Fruit fly (Drosophila melanogaster) whole organism, embryonic: ENCODE measurements around the gene MED14.

Source experiments
- B-H1 ChIP-seq: fragments of 200-800 bp; sonication (Bioruptor generic); IDR thresholded peaks from 3 replicates; pipeline ENCODE4 v1.3.6; 2022; ENCODE audit warnings: missing biosample characterization, missing genetic modification characterization
- BEAF-32 ChIP-seq: fragments of 200-800 bp; sonication (Bioruptor generic); optimal IDR thresholded peaks from 3 replicates; lab custom pipeline; 2017; ENCODE audit warnings: missing biosample characterization, missing genetic modification characterization, mild to moderate bottlenecking, moderate library complexity, missing genetic modification reagents
- CG10366 ChIP-seq: fragments of 200-800 bp; sonication (Bioruptor generic); IDR thresholded peaks from 2 replicates; pipeline ENCODE4 v1.3.6; 2022; ENCODE audit warnings: missing biosample characterization, missing genetic modification characterization
- CG11093 ChIP-seq: fragments of 200-800 bp; sonication (Bioruptor generic); IDR thresholded peaks from 3 replicates; pipeline ENCODE4 v1.3.6; 2022; ENCODE audit warnings: missing biosample characterization, missing genetic modification characterization
- CG11456 ChIP-seq: fragments of 200-800 bp; sonication (Bioruptor generic); IDR thresholded peaks from 3 replicates; pipeline ENCODE4 v1.3.6; 2022; ENCODE audit warnings: missing biosample characterization, missing genetic modification characterization
- CG14014 ChIP-seq: fragments of 200-800 bp; sonication (Bioruptor generic); IDR thresholded peaks from 2 replicates; pipeline ENCODE4 v1.3.6; 2022; ENCODE audit warnings: missing biosample characterization, missing genetic modification characterization
- CG16813 ChIP-seq: fragments of 200-800 bp; sonication (Bioruptor generic); IDR thresholded peaks from 3 replicates; pipeline ENCODE4 v1.3.6; 2022; ENCODE audit warnings: missing biosample characterization, missing genetic modification characterization; ENCODE audit not compliant: partially characterized antibody
- CG16863 ChIP-seq: fragments of 200-800 bp; sonication (Bioruptor generic); optimal IDR thresholded peaks from 3 replicates; lab custom pipeline; 2016; ENCODE audit warnings: missing biosample characterization, missing genetic modification characterization
- CG17612 ChIP-seq: fragments of 200-800 bp; sonication (Bioruptor generic); IDR thresholded peaks from 2 replicates; pipeline ENCODE4 v1.3.6; 2022; ENCODE audit warnings: missing biosample characterization, missing genetic modification characterization
- CG18262 ChIP-seq: fragments of 200-800 bp; optimal IDR thresholded peaks from 3 replicates; lab custom pipeline; 2019; ENCODE audit warnings: missing biosample characterization, mild to moderate bottlenecking, missing genetic modification characterization, moderate library complexity
- CG2129 ChIP-seq: fragments of 200-800 bp; sonication (Bioruptor generic); IDR thresholded peaks from 2 replicates; pipeline ENCODE4 v1.3.6; 2022; ENCODE audit warnings: missing biosample characterization, missing genetic modification characterization; ENCODE audit not compliant: partially characterized antibody
- CG3281 ChIP-seq: fragments of 200-800 bp; sonication (Bioruptor generic); optimal IDR thresholded peaks from 3 replicates; lab custom pipeline; 2017; ENCODE audit warnings: missing biosample characterization, mild to moderate bottlenecking, missing genetic modification characterization
- CG3995 ChIP-seq: fragments of 200-800 bp; sonication (Bioruptor generic); optimal IDR thresholded peaks from 3 replicates; lab custom pipeline; 2016; ENCODE audit warnings: missing biosample characterization, missing genetic modification characterization
- CG43689 ChIP-seq: fragments of 200-800 bp; sonication (Bioruptor generic); IDR thresholded peaks from 2 replicates; pipeline ENCODE4 v1.3.6; 2022; ENCODE audit warnings: missing biosample characterization, missing genetic modification characterization
- CG4617 ChIP-seq: fragments of 200-800 bp; sonication (Bioruptor generic); optimal IDR thresholded peaks from 3 replicates; lab custom pipeline; 2016; ENCODE audit warnings: missing biosample characterization, missing genetic modification characterization, borderline replicate concordance
- CG4854 ChIP-seq: fragments of 200-800 bp; sonication (Bioruptor generic); optimal IDR thresholded peaks from 2 replicates; lab custom pipeline; 2016; ENCODE audit warnings: missing biosample characterization, missing genetic modification characterization, inconsistent platforms
- CG5180 ChIP-seq: fragments of 200-800 bp; sonication (Bioruptor generic); optimal IDR thresholded peaks from 3 replicates; lab custom pipeline; 2017; ENCODE audit warnings: missing biosample characterization, missing genetic modification characterization, mild to moderate bottlenecking, moderate library complexity, missing genetic modification reagents
- CG7271 ChIP-seq: fragments of 200-800 bp; sonication (Bioruptor generic); optimal IDR thresholded peaks from 2 replicates; lab custom pipeline; 2018; ENCODE audit warnings: missing biosample characterization, mild to moderate bottlenecking, missing genetic modification characterization, moderate library complexity
- CHES-1-like ChIP-seq: fragments of 200-800 bp; sonication (Bioruptor generic); optimal IDR thresholded peaks from 2 replicates; lab custom pipeline; 2016; ENCODE audit warnings: missing biosample characterization, missing genetic modification characterization
- Elba2 ChIP-seq: fragments of 200-800 bp; sonication (Bioruptor generic); optimal IDR thresholded peaks from 3 replicates; lab custom pipeline; 2016; ENCODE audit warnings: missing biosample characterization, missing genetic modification characterization
- Ets65A ChIP-seq: fragments of 200-800 bp; sonication (Bioruptor generic); peaks from one replicate; lab custom pipeline; 2016; ENCODE audit warnings: missing biosample characterization, missing genetic modification characterization
- MESR4 ChIP-seq: fragments of 200-800 bp; sonication (Bioruptor generic); optimal IDR thresholded peaks from 2 replicates; lab custom pipeline; 2018; ENCODE audit warnings: missing biosample characterization, mild to moderate bottlenecking, missing genetic modification characterization, moderate library complexity
- Neu2 ChIP-seq: fragments of 200-800 bp; sonication (Bioruptor generic); optimal IDR thresholded peaks from 3 replicates; lab custom pipeline; 2016; ENCODE audit warnings: missing biosample characterization, missing genetic modification characterization, borderline replicate concordance
- Nf-YA ChIP-seq: fragments of 200-800 bp; sonication (Bioruptor generic); IDR thresholded peaks from 2 replicates; pipeline ENCODE4 v1.3.6; 2022; ENCODE audit warnings: missing biosample characterization, missing genetic modification characterization
- Oaz ChIP-seq: fragments of 200-800 bp; sonication (Bioruptor generic); IDR thresholded peaks from 2 replicates; pipeline ENCODE4 v1.3.6; 2022; ENCODE audit warnings: missing biosample characterization, missing genetic modification characterization
- Opbp ChIP-seq: fragments of 200-800 bp; sonication (Bioruptor generic); IDR thresholded peaks from 3 replicates; pipeline ENCODE4 v1.3.6; 2022; ENCODE audit warnings: missing biosample characterization, missing genetic modification characterization; ENCODE audit not compliant: partially characterized antibody
- abd-A ChIP-seq: fragments of 200-800 bp; sonication (Bioruptor generic); optimal IDR thresholded peaks from 3 replicates; lab custom pipeline; 2019; ENCODE audit warnings: missing biosample characterization, mild to moderate bottlenecking, missing genetic modification characterization, moderate library complexity
- amos ChIP-seq: fragments of 200-800 bp; sonication (Bioruptor generic); IDR thresholded peaks from 2 replicates; pipeline ENCODE4 v1.3.6; 2022; ENCODE audit warnings: missing biosample characterization, missing genetic modification characterization; ENCODE audit not compliant: partially characterized antibody
- az2 ChIP-seq: fragments of 200-800 bp; sonication (Bioruptor generic); optimal IDR thresholded peaks from 3 replicates; lab custom pipeline; 2016; ENCODE audit warnings: missing biosample characterization, missing genetic modification characterization
- cad ChIP-seq: fragments of >200 bp; optimal IDR thresholded peaks from 2 replicates; lab custom pipeline; 2017; ENCODE audit warnings: missing biosample characterization, missing genetic modification characterization
- cwo ChIP-seq: fragments of 200-800 bp; sonication (Bioruptor generic); optimal IDR thresholded peaks from 3 replicates; lab custom pipeline; 2017; ENCODE audit warnings: missing biosample characterization, missing genetic modification characterization, mild to moderate bottlenecking, moderate library complexity, missing genetic modification reagents
- eve ChIP-seq, 2 experiments: fragments of >200 bp; optimal IDR thresholded peaks; 2 replicates each; lab custom pipeline; 2017; ENCODE audit warnings: missing biosample characterization in 2 of 2, missing genetic modification characterization in 2 of 2
- gfzf ChIP-seq: fragments of 200-800 bp; sonication (Bioruptor generic); optimal IDR thresholded peaks from 2 replicates; lab custom pipeline; 2016; ENCODE audit warnings: missing biosample characterization, mild to moderate bottlenecking, missing genetic modification characterization, moderate library complexity
- grn ChIP-seq: fragments of 200-800 bp; sonication (Bioruptor generic); optimal IDR thresholded peaks from 3 replicates; lab custom pipeline; 2017; ENCODE audit warnings: missing biosample characterization, missing genetic modification characterization
- jumu ChIP-seq: fragments of 200-800 bp; sonication (Bioruptor generic); optimal IDR thresholded peaks from 3 replicates; lab custom pipeline; 2016; ENCODE audit warnings: missing biosample characterization, missing genetic modification characterization
- klu ChIP-seq: fragments of 200-800 bp; sonication (Bioruptor generic); IDR thresholded peaks from 2 replicates; pipeline ENCODE4 v1.3.6; 2022; ENCODE audit warnings: missing biosample characterization, missing genetic modification characterization
- knrl ChIP-seq: fragments of 200-800 bp; sonication (Bioruptor generic); IDR thresholded peaks from 3 replicates; pipeline ENCODE4 v1.3.6; 2022; ENCODE audit warnings: missing biosample characterization, missing genetic modification characterization; ENCODE audit not compliant: partially characterized antibody
- lola ChIP-seq, 3 experiments: fragments of >200 bp in 2 of 3; fragments of 200-800 bp in 1 of 3; sonication (Bioruptor generic) in 1 of 3; optimal IDR thresholded peaks; 2 replicates each; lab custom pipeline; 2017 to 2019; ENCODE audit warnings: missing biosample characterization in 3 of 3, missing genetic modification characterization in 3 of 3, mild to moderate bottlenecking in 1 of 3, moderate library complexity in 1 of 3
- lov ChIP-seq, 2 experiments: fragments of 200-800 bp in 1 of 2; fragments of >200 bp in 1 of 2; sonication (Bioruptor generic) in 1 of 2; IDR thresholded peaks in 1 of 2; optimal IDR thresholded peaks in 1 of 2; 2 replicates in 1 of 2; 3 replicates in 1 of 2; pipeline versions ENCODE4 v1.3.6 to Lab custom; 2017 to 2022; ENCODE audit warnings: missing biosample characterization in 1 of 2, missing genetic modification characterization in 1 of 2
- mld ChIP-seq: fragments of 200-800 bp; sonication (Bioruptor generic); IDR thresholded peaks from 3 replicates; pipeline ENCODE4 v1.3.6; 2022; ENCODE audit warnings: missing biosample characterization, missing genetic modification characterization; ENCODE audit not compliant: partially characterized antibody
- peb ChIP-seq: fragments of 200-800 bp; sonication (Bioruptor generic); IDR thresholded peaks from 2 replicates; pipeline ENCODE4 v1.3.6; 2022; ENCODE audit warnings: missing biosample characterization, missing genetic modification characterization
- pnt ChIP-seq: fragments of 200-800 bp; sonication (Bioruptor generic); optimal IDR thresholded peaks from 3 replicates; lab custom pipeline; 2016; ENCODE audit warnings: missing biosample characterization, missing genetic modification characterization
- repo ChIP-seq: fragments of 200-800 bp; sonication (Bioruptor generic); optimal IDR thresholded peaks from 2 replicates; lab custom pipeline; 2016; ENCODE audit warnings: missing biosample characterization, missing genetic modification characterization
- so ChIP-seq: fragments of 200-800 bp; sonication (Bioruptor generic); IDR thresholded peaks from 3 replicates; pipeline ENCODE4 v1.3.6; 2022; ENCODE audit warnings: missing biosample characterization, missing genetic modification characterization
- tio ChIP-seq: fragments of 200-800 bp; sonication (Bioruptor generic); optimal IDR thresholded peaks from 2 replicates; lab custom pipeline; 2017; ENCODE audit warnings: missing biosample characterization, missing genetic modification characterization, inconsistent platforms
- vvl ChIP-seq: fragments of 200-800 bp; sonication (Bioruptor generic); IDR thresholded peaks from 2 replicates; pipeline ENCODE4 v1.3.6; 2022; ENCODE audit warnings: missing biosample characterization, missing genetic modification characterization
- zfh2 ChIP-seq: fragments of 200-800 bp; sonication (Bioruptor generic); optimal IDR thresholded peaks from 2 replicates; lab custom pipeline; 2016; ENCODE audit warnings: missing biosample characterization, missing genetic modification characterization

MED14 gene

dm6 chr3L:633272-634254, 40.5 kb downstream of the MED14 start (continued):
- TF ChIP-seq CG43689 (GFP tag; lab: Robert Waterston, UW), result no peak; the same call in 1 of the 2 replicates
- no peak for TF ChIP-seq Opbp
- TF ChIP-seq BEAF-32 (GFP tag; lab: Kevin White, UChicago), result no peak
- TF ChIP-seq klu, result 0 out of 2 replicates have a peak, but pooled peaks have one; percentile 30
- TF ChIP-seq abd-A (tag; lab: Kevin White, UChicago), result no peak
- TF ChIP-seq CG11093 (GFP tag; lab: Robert Waterston, UW), result peak; percentile 80; the same call in 2 of the 3 replicates
- no peak for TF ChIP-seq CG2129 (GFP tag; lab: Robert Waterston, UW)
- peak; percentile 84 for TF ChIP-seq tio (GFP tag; lab: Kevin White, UChicago)
- peak in 1 of 2 experiments; percentile 96 for TF ChIP-seq eve (GFP tag; optimal IDR thresholded peaks at IDR 0.05; lab: Kevin White, UChicago)
- TF ChIP-seq CHES-1-like (GFP tag; lab: Kevin White, UChicago), result peak; percentile 72
- TF ChIP-seq CG10366, result peak; percentile 82
- TF ChIP-seq zfh2 (GFP tag; lab: Kevin White, UChicago), result no peak
- TF ChIP-seq B-H1 (GFP tag; lab: Robert Waterston, UW), result peak; percentile 76
- no peak for TF ChIP-seq Neu2
- 0 out of 3 replicates have a peak, but pooled peaks have one; percentile 28 for TF ChIP-seq CG16813 (GFP tag; lab: Robert Waterston, UW)
- TF ChIP-seq cad, result no peak
- TF ChIP-seq lola (GFP tag; optimal IDR thresholded peaks at IDR 0.05; lab: Kevin White, UChicago), result peak in 1 of 3 experiments; percentile 89
- TF ChIP-seq mld (GFP tag; lab: Robert Waterston, UW), result no peak
- TF ChIP-seq CG11456, result peak; percentile 79
- peak; percentile 58 for TF ChIP-seq CG5180
- TF ChIP-seq amos (GFP tag; lab: Robert Waterston, UW), result no peak
- peak; percentile 92 for TF ChIP-seq grn (GFP tag; lab: Kevin White, UChicago)
- no peak for TF ChIP-seq cwo (GFP tag; lab: Kevin White, UChicago)
- peak; percentile 5; the same call in 1 of the 2 replicates for TF ChIP-seq Oaz (GFP tag; lab: Robert Waterston, UW)
- TF ChIP-seq Elba2 (GFP tag; lab: Kevin White, UChicago), result no peak
- TF ChIP-seq knrl (GFP tag; lab: Robert Waterston, UW), result 0 out of 3 replicates have a peak, but pooled peaks have one; percentile 23
- peak; percentile 44 for TF ChIP-seq CG4854 (GFP tag; lab: Kevin White, UChicago)
- TF ChIP-seq CG3995 (GFP tag; lab: Kevin White, UChicago), result no peak
- TF ChIP-seq MESR4 (GFP tag; lab: Kevin White, UChicago), result peak; percentile 12
- TF ChIP-seq az2, result peak; percentile 87
- peak; percentile 71 for TF ChIP-seq CG4617 (GFP tag; lab: Kevin White, UChicago)
- no peak for TF ChIP-seq gfzf (GFP tag; lab: Kevin White, UChicago)
- TF ChIP-seq lov (optimal IDR thresholded peaks at IDR 0.05; lab: Kevin White, UChicago), result no peak
- peak; percentile 49; the same call in 1 of the 3 replicates for TF ChIP-seq lov (GFP tag; IDR thresholded peaks at IDR 0.05; lab: Robert Waterston, UW)
- peak; percentile 73 for TF ChIP-seq repo
- peak; percentile 91 for TF ChIP-seq CG18262 (tag; lab: Kevin White, UChicago)
- TF ChIP-seq CG17612, result no peak
- TF ChIP-seq CG16863, result peak; percentile 86
- peak; percentile 86 for TF ChIP-seq jumu (GFP tag; lab: Kevin White, UChicago)
- TF ChIP-seq vvl (GFP tag; lab: Robert Waterston, UW), result peak; percentile 93
- peak; percentile 51 for TF ChIP-seq CG14014 (GFP tag; lab: Robert Waterston, UW)
- peak; percentile 47 for TF ChIP-seq Nf-YA (GFP tag; lab: Robert Waterston, UW)
- peak; percentile 99 for TF ChIP-seq Ets65A
- peak; percentile 84 for TF ChIP-seq peb (GFP tag; lab: Robert Waterston, UW)
- TF ChIP-seq so, result peak; percentile 87
- TF ChIP-seq pnt, result peak; percentile 88
- no peak for TF ChIP-seq CG7271
- peak; percentile 33 for TF ChIP-seq CG3281 (GFP tag; lab: Kevin White, UChicago)
